Fruit fly (Drosophila melanogaster) whole organism, embryonic: ENCODE measurements around the gene Pnn.

Experiments
- Abd-B ChIP-seq: fragments of 200-800 bp; sonication (Bioruptor generic); optimal IDR thresholded peaks from 2 replicates; lab custom pipeline; 2018; ENCODE audit warnings: missing biosample characterization, mild to moderate bottlenecking, missing genetic modification characterization, moderate library complexity
- BEAF-32 ChIP-seq: fragments of 200-800 bp; sonication (Bioruptor generic); optimal IDR thresholded peaks from 3 replicates; lab custom pipeline; 2017; ENCODE audit warnings: missing biosample characterization, missing genetic modification characterization, mild to moderate bottlenecking, moderate library complexity, missing genetic modification reagents
- Bteb2 ChIP-seq: fragments of 200-800 bp; sonication (Bioruptor generic); optimal IDR thresholded peaks from 2 replicates; lab custom pipeline; 2016; ENCODE audit warnings: missing biosample characterization, missing genetic modification characterization
- CG10321 ChIP-seq: fragments of 200-800 bp; sonication (Bioruptor generic); IDR thresholded peaks from 2 replicates; pipeline ENCODE4 v1.3.6; 2022; ENCODE audit warnings: missing biosample characterization, missing genetic modification characterization
- CG11696 ChIP-seq: fragments of 200-800 bp; sonication (Bioruptor generic); IDR thresholded peaks from 2 replicates; pipeline ENCODE4 v1.3.6; 2022; ENCODE audit warnings: missing biosample characterization, missing genetic modification characterization
- CG12769 ChIP-seq: fragments of 200-800 bp; sonication (Bioruptor generic); optimal IDR thresholded peaks from 2 replicates; lab custom pipeline; 2019; ENCODE audit warnings: missing biosample characterization, mild to moderate bottlenecking, missing genetic modification characterization, moderate library complexity
- CG16863 ChIP-seq: fragments of 200-800 bp; sonication (Bioruptor generic); optimal IDR thresholded peaks from 3 replicates; lab custom pipeline; 2016; ENCODE audit warnings: missing biosample characterization, missing genetic modification characterization
- CG17186 ChIP-seq: fragments of 200-800 bp; sonication (Bioruptor generic); optimal IDR thresholded peaks from 3 replicates; lab custom pipeline; 2017; ENCODE audit warnings: missing biosample characterization, missing genetic modification reagents, missing genetic modification characterization
- CG1792 ChIP-seq: fragments of 200-800 bp; sonication (Bioruptor generic); optimal IDR thresholded peaks from 2 replicates; lab custom pipeline; 2016; ENCODE audit warnings: missing biosample characterization, missing genetic modification characterization
- CG2712 ChIP-seq: fragments of 200-800 bp; optimal IDR thresholded peaks from 3 replicates; lab custom pipeline; 2019; ENCODE audit warnings: missing biosample characterization, mild to moderate bottlenecking, missing genetic modification characterization, moderate library complexity
- CG2875 ChIP-seq: fragments of 200-800 bp; sonication (Bioruptor generic); optimal IDR thresholded peaks from 2 replicates; lab custom pipeline; 2017; ENCODE audit warnings: missing biosample characterization, mild to moderate bottlenecking, missing genetic modification characterization, missing genetic modification reagents
- CG34376 ChIP-seq: fragments of 200-800 bp; sonication (Bioruptor generic); optimal IDR thresholded peaks from 2 replicates; lab custom pipeline; 2018; ENCODE audit warnings: missing biosample characterization, mild to moderate bottlenecking, missing genetic modification characterization
- CG6254 ChIP-seq: fragments of 200-800 bp; sonication (Bioruptor generic); optimal IDR thresholded peaks from 3 replicates; lab custom pipeline; 2017; ENCODE audit warnings: mild to moderate bottlenecking, missing biosample characterization, missing genetic modification reagents, missing genetic modification characterization
- CG6765 ChIP-seq: fragments of 200-800 bp; sonication (Bioruptor generic); optimal IDR thresholded peaks from 3 replicates; lab custom pipeline; 2017; ENCODE audit warnings: missing biosample characterization, mild to moderate bottlenecking, missing genetic modification characterization
- CG7987 ChIP-seq: fragments of 200-800 bp; sonication (Bioruptor generic); optimal IDR thresholded peaks from 2 replicates; lab custom pipeline; 2018; ENCODE audit warnings: missing biosample characterization, mild to moderate bottlenecking, missing genetic modification characterization, moderate library complexity
- CG8290 ChIP-seq, 3 experiments: fragments of 200-800 bp; sonication (Bioruptor generic); optimal IDR thresholded peaks; 2 replicates each; lab custom pipeline; 2016 to 2019; ENCODE audit warnings: missing biosample characterization in 3 of 3, missing genetic modification characterization in 3 of 3, mild to moderate bottlenecking in 2 of 3, moderate library complexity in 1 of 3
- CG8359 ChIP-seq: fragments of 200-800 bp; sonication (Bioruptor generic); optimal IDR thresholded peaks from 2 replicates; lab custom pipeline; 2017; ENCODE audit warnings: missing biosample characterization, mild to moderate bottlenecking, missing genetic modification characterization, borderline replicate concordance
- CG9215 ChIP-seq: fragments of 200-800 bp; sonication (Bioruptor generic); IDR thresholded peaks from 2 replicates; pipeline ENCODE4 v1.3.6; 2022; ENCODE audit warnings: missing biosample characterization, missing genetic modification characterization
- CG9932 ChIP-seq: fragments of 200-800 bp; sonication (Bioruptor generic); IDR thresholded peaks from 2 replicates; pipeline ENCODE4 v1.3.6; 2022; ENCODE audit warnings: missing biosample characterization, missing genetic modification characterization
- CHES-1-like ChIP-seq: fragments of 200-800 bp; sonication (Bioruptor generic); optimal IDR thresholded peaks from 2 replicates; lab custom pipeline; 2016; ENCODE audit warnings: missing biosample characterization, missing genetic modification characterization
- Dll ChIP-seq: fragments of 200-800 bp; sonication (Bioruptor generic); IDR thresholded peaks from 4 replicates; pipeline ENCODE4 v1.3.6; 2022; ENCODE audit warnings: missing biosample characterization, missing genetic modification characterization; ENCODE audit not compliant: partially characterized antibody
- Drgx ChIP-seq: fragments of 200-800 bp; sonication (Bioruptor generic); IDR thresholded peaks from 2 replicates; pipeline ENCODE4 v1.3.6; 2022; ENCODE audit warnings: missing biosample characterization, missing genetic modification characterization
- Jarid2 ChIP-seq: fragments of 200-800 bp; sonication (Bioruptor generic); optimal IDR thresholded peaks from 3 replicates; lab custom pipeline; 2017; ENCODE audit warnings: mild to moderate bottlenecking, missing biosample characterization, missing genetic modification reagents, missing genetic modification characterization
- Lim3 ChIP-seq: fragments of 200-800 bp; sonication (Bioruptor generic); IDR thresholded peaks from 2 replicates; pipeline ENCODE4 v1.3.6; 2022; ENCODE audit warnings: missing biosample characterization, missing genetic modification characterization
- MESR4 ChIP-seq: fragments of 200-800 bp; sonication (Bioruptor generic); optimal IDR thresholded peaks from 2 replicates; lab custom pipeline; 2018; ENCODE audit warnings: missing biosample characterization, mild to moderate bottlenecking, missing genetic modification characterization, moderate library complexity
- Nf-YB ChIP-seq: fragments of 200-800 bp; sonication (Bioruptor generic); optimal IDR thresholded peaks from 3 replicates; lab custom pipeline; 2019; ENCODE audit warnings: missing biosample characterization, mild to moderate bottlenecking, missing genetic modification characterization, moderate library complexity
- Spps ChIP-seq: fragments of 200-800 bp; sonication (Bioruptor generic); optimal IDR thresholded peaks from 2 replicates; lab custom pipeline; 2018; ENCODE audit warnings: missing biosample characterization, mild to moderate bottlenecking, missing genetic modification characterization
- Xrp1 ChIP-seq: fragments of 200-800 bp; sonication (Bioruptor generic); IDR thresholded peaks from 2 replicates; pipeline ENCODE4 v1.3.6; 2022; ENCODE audit warnings: missing biosample characterization, missing genetic modification characterization
- ato ChIP-seq: fragments of 200-800 bp; sonication (Bioruptor generic); IDR thresholded peaks from 2 replicates; pipeline ENCODE4 v1.3.6; 2022; ENCODE audit warnings: missing biosample characterization, missing genetic modification characterization; ENCODE audit not compliant: partially characterized antibody
- bigmax ChIP-seq: fragments of 200-800 bp; sonication (Bioruptor generic); optimal IDR thresholded peaks from 2 replicates; lab custom pipeline; 2018; ENCODE audit warnings: missing biosample characterization, mild to moderate bottlenecking, missing genetic modification characterization
- cg ChIP-seq: fragments of 200-800 bp; sonication (Bioruptor generic); optimal IDR thresholded peaks from 3 replicates; lab custom pipeline; 2019; ENCODE audit warnings: missing biosample characterization, mild to moderate bottlenecking, missing genetic modification characterization, moderate library complexity
- chif ChIP-seq, 2 experiments: fragments of 200-800 bp; sonication (Bioruptor generic); optimal IDR thresholded peaks; 3 replicates each; lab custom pipeline; 2016; ENCODE audit warnings: missing biosample characterization in 2 of 2, missing genetic modification characterization in 2 of 2
- chm ChIP-seq: fragments of 200-800 bp; sonication (Bioruptor generic); IDR thresholded peaks from 2 replicates; pipeline ENCODE4 v1.3.6; 2022; ENCODE audit warnings: missing biosample characterization, missing genetic modification characterization
- dmrt99B ChIP-seq: fragments of 200-800 bp; sonication (Bioruptor generic); optimal IDR thresholded peaks from 2 replicates; lab custom pipeline; 2018; ENCODE audit warnings: missing biosample characterization, mild to moderate bottlenecking, missing genetic modification characterization, moderate library complexity
- dpn ChIP-seq, 2 experiments: fragments of 200-800 bp; sonication (Bioruptor generic); optimal IDR thresholded peaks; 3 replicates each; lab custom pipeline; 2016; ENCODE audit warnings: missing biosample characterization in 2 of 2, missing genetic modification characterization in 2 of 2
- dysf ChIP-seq: fragments of 200-800 bp; sonication (Bioruptor generic); IDR thresholded peaks from 3 replicates; pipeline ENCODE4 v1.3.6; 2022; ENCODE audit warnings: missing biosample characterization, missing genetic modification characterization
- ewg ChIP-seq: fragments of 200-800 bp; sonication (Bioruptor generic); optimal IDR thresholded peaks from 3 replicates; lab custom pipeline; 2017; ENCODE audit warnings: mild to moderate bottlenecking, missing biosample characterization, missing genetic modification reagents, missing genetic modification characterization
- exex ChIP-seq: fragments of 200-800 bp; sonication (Bioruptor generic); optimal IDR thresholded peaks from 4 replicates; lab custom pipeline; 2018; ENCODE audit warnings: missing biosample characterization, mild to moderate bottlenecking, missing genetic modification characterization, moderate library complexity
- hkb ChIP-seq, 2 experiments: fragments of 200-800 bp in 1 of 2; fragments of >200 bp in 1 of 2; sonication (Bioruptor generic) in 1 of 2; IDR thresholded peaks in 1 of 2; optimal IDR thresholded peaks in 1 of 2; 2 replicates each; pipeline versions ENCODE4 v1.3.6 to Lab custom; 2017 to 2022; ENCODE audit warnings: missing biosample characterization in 1 of 2, missing genetic modification characterization in 1 of 2
- knrl ChIP-seq: fragments of 200-800 bp; sonication (Bioruptor generic); IDR thresholded peaks from 3 replicates; pipeline ENCODE4 v1.3.6; 2022; ENCODE audit warnings: missing biosample characterization, missing genetic modification characterization; ENCODE audit not compliant: partially characterized antibody
- p53 ChIP-seq: fragments of 200-800 bp; sonication (Bioruptor generic); optimal IDR thresholded peaks from 2 replicates; lab custom pipeline; 2016; ENCODE audit warnings: missing biosample characterization, missing genetic modification characterization
- ro ChIP-seq: fragments of 200-800 bp; sonication (Bioruptor generic); IDR thresholded peaks from 2 replicates; pipeline ENCODE4 v1.3.6; 2022; ENCODE audit warnings: missing biosample characterization, missing genetic modification characterization
- row ChIP-seq: fragments of 200-800 bp; sonication (Bioruptor generic); IDR thresholded peaks from 3 replicates; pipeline ENCODE4 v1.3.6; 2022; ENCODE audit warnings: missing biosample characterization, missing genetic modification characterization
- sens ChIP-seq: fragments of 200-800 bp; sonication (Bioruptor generic); peaks from one replicate; lab custom pipeline; 2016; ENCODE audit warnings: missing biosample characterization, missing genetic modification characterization
- tgo ChIP-seq: fragments of 200-800 bp; sonication (Bioruptor generic); IDR thresholded peaks from 3 replicates; pipeline ENCODE4 v1.3.6; 2022; ENCODE audit warnings: missing biosample characterization, missing genetic modification characterization
- tna ChIP-seq: fragments of 200-800 bp; sonication (Bioruptor generic); IDR thresholded peaks from 2 replicates; pipeline ENCODE4 v1.3.6; 2022; ENCODE audit warnings: missing biosample characterization, missing genetic modification characterization; ENCODE audit not compliant: partially characterized antibody
- yki ChIP-seq: fragments of >200 bp; optimal IDR thresholded peaks from 3 replicates; lab custom pipeline; 2018

Gene Pnn

dm6 chr3R:9747272-9747874 lies 6.7 kb downstream of the Pnn start, which contains the start of gene CG12948 (continued):
- TF ChIP-seq Bteb2 (GFP tag; lab: Kevin White, UChicago) (peak; percentile 16), Drgx (GFP tag; lab: Robert Waterston, UW) (0 out of 2 replicates have a peak, but pooled peaks have one; percentile 19), CHES-1-like (GFP tag; lab: Kevin White, UChicago) (peak; percentile 11), hkb (optimal IDR thresholded peaks at IDR 0.05; lab: Kevin White, UChicago) (no peak), hkb (GFP tag; IDR thresholded peaks at IDR 0.05; lab: Robert Waterston, UW) (no peak), CG10321 (no peak), dmrt99B (tag; lab: Kevin White, UChicago) (no peak), CG9215 (GFP tag; lab: Robert Waterston, UW) (0 out of 2 replicates have a peak, but pooled peaks have one; percentile 44), exex (tag; lab: Kevin White, UChicago) (no peak), CG12769 (peak; percentile 56), Lim3 (no peak), cg (GFP tag; lab: Kevin White, UChicago) (no peak), CG6254 (GFP tag; lab: Kevin White, UChicago) (no peak), CG17186 (GFP tag; lab: Kevin White, UChicago) (no peak), Dll (GFP tag; lab: Robert Waterston, UW) (peak; percentile 99), CG9932 (peak; percentile 77), chif (GFP tag; optimal IDR thresholded peaks at IDR 0.05; lab: Kevin White, UChicago) (peak in 1 of 2 experiments; percentile 63), Abd-B (GFP tag; lab: Kevin White, UChicago) (peak; percentile 61), Nf-YB (GFP tag; lab: Kevin White, UChicago) (peak; percentile 17), CG1792 (peak; percentile 16), CG2712 (tag; lab: Kevin White, UChicago) (no peak), tna (GFP tag; lab: Robert Waterston, UW) (peak; percentile 71), CG11696 (GFP tag; lab: Robert Waterston, UW) (no peak), ro (no peak), row (GFP tag; lab: Robert Waterston, UW) (peak; percentile 95), CG16863 (peak; percentile 12), tgo (0 out of 3 replicates have a peak, but pooled peaks have one; percentile 40), CG8290 (GFP tag; optimal IDR thresholded peaks at IDR 0.05; lab: Kevin White, UChicago) (peak; percentile 8), CG8290 (tag; optimal IDR thresholded peaks at IDR 0.05; lab: Kevin White, UChicago) (no peak), CG7987 (GFP tag; lab: Kevin White, UChicago) (no peak), CG2875 (peak; percentile 11), dpn (GFP tag; optimal IDR thresholded peaks at IDR 0.05; lab: Kevin White, UChicago) (peak; percentile 46 to 52), sens (GFP tag; lab: Kevin White, UChicago) (peak; percentile 90)

DNA sequence ATGACTTTTGCATAAGTTTGCCTTT lies 7.0 kb downstream of the Pnn start, which contains the start of gene PpD3:
PpD3 (plus strand) TSS at position 1 of the 25 bp plus-strand sequence.
- TF ChIP-seq BEAF-32 (GFP tag; lab: Kevin White, UChicago) (peak; percentile 42), ewg (GFP tag; lab: Kevin White, UChicago) (no peak)

DNA sequence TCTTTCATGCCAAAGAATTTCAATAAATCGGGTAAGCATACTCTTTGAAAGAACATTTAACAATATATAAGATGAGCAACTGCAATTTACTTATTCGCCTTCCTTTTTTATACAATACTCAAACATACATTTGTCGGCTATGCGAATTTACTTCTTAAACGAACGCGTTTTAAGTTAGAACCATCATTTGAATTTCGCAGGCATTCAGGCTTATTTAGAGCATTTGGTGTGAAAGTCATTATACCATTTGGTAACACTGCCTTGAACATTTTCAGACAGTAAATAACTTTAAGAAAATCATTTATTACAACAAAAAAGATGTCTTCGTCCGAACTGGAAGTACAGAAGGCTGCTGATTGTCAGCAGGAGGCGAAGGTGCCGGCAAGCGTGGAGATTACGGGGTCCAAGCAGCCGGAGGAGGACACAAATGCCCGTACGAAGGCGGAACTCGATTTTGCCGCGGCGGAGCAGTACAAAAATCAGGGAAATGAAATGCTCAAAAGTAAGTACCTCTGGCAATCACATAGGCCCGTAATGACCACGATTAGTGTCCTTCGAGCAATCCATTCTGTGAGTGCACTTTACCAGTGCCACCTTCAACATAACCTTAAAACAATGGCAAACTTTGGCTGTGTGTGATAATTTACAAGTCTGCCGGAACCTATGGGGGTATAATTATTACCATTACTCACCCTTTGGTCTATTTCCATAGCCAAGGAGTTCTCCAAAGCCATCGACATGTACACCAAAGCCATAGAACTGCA lies 7.4 kb downstream of the Pnn start:
- TF ChIP-seq yki (lab: Kevin White, UChicago) (no peak), Spps (no peak), chm (no peak), Xrp1 (GFP tag; lab: Robert Waterston, UW) (no peak), CG8359 (GFP tag; lab: Kevin White, UChicago) (no peak), CG6765 (no peak), CG34376 (GFP tag; lab: Kevin White, UChicago) (no peak), Jarid2 (no peak), bigmax (GFP tag; lab: Kevin White, UChicago) (peak; percentile 90), CG9932 (no peak), ato (GFP tag; lab: Robert Waterston, UW) (no peak), dysf (GFP tag; lab: Robert Waterston, UW) (no peak), p53 (GFP tag; lab: Kevin White, UChicago) (no peak), knrl (GFP tag; lab: Robert Waterston, UW) (no peak), MESR4 (GFP tag; lab: Kevin White, UChicago) (peak; percentile 60)
